Worm (Caenorhabditis elegans) whole organism, L2 larva: ENCODE results near the gene Y39A3A.3.

Source experiments
- aly-2 ChIP-seq: fragments of 150-350 bp; optimal IDR thresholded peaks from 2 replicates; lab custom pipeline; 2014; ENCODE audit warnings: missing biosample characterization, missing genetic modification characterization
- dmd-4 ChIP-seq: sonication (generic microtip); optimal IDR thresholded peaks from 2 replicates; lab custom pipeline; 2017; ENCODE audit warnings: missing biosample characterization, missing genetic modification characterization
- fos-1 ChIP-seq: fragments of 150-350 bp; optimal IDR thresholded peaks from 2 replicates; lab custom pipeline; 2014; ENCODE audit warnings: missing biosample characterization, missing genetic modification characterization
- gmeb-1 ChIP-seq: fragments of 150-350 bp; optimal IDR thresholded peaks from 2 replicates; lab custom pipeline; 2014; ENCODE audit warnings: missing biosample characterization, missing genetic modification characterization
- lsy-2 ChIP-seq, 2 experiments: fragments of 150-350 bp in 1 of 2; sonication (generic microtip) in 1 of 2; optimal IDR thresholded peaks; 2 replicates each; lab custom pipeline; 2014 to 2017; ENCODE audit warnings: missing biosample characterization in 2 of 2, missing genetic modification characterization in 2 of 2
- nhr-10 ChIP-seq: sonication (generic microtip); optimal IDR thresholded peaks from 2 replicates; lab custom pipeline; 2017; ENCODE audit warnings: missing biosample characterization, missing genetic modification characterization
- nhr-77 ChIP-seq: fragments of 150-350 bp; optimal IDR thresholded peaks from 2 replicates; lab custom pipeline; 2014; ENCODE audit warnings: missing biosample characterization, missing genetic modification characterization
- sma-3 ChIP-seq: sonication (generic microtip); optimal IDR thresholded peaks from 2 replicates; lab custom pipeline; 2016; ENCODE audit warnings: missing genetic modification reagents, missing genetic modification characterization, missing compliant biosample characterization
- ztf-11 ChIP-seq: sonication (generic microtip); optimal IDR thresholded peaks from 2 replicates; lab custom pipeline; 2017; ENCODE audit warnings: missing biosample characterization, missing genetic modification characterization
- ztf-4 ChIP-seq: fragments of 150-350 bp; optimal IDR thresholded peaks from 2 replicates; lab custom pipeline; 2014; ENCODE audit warnings: missing biosample characterization, missing genetic modification characterization

- no peak for TF ChIP-seq gmeb-1 (tag; lab: Kevin White, UChicago)
- TF ChIP-seq ztf-11 (tag; lab: Kevin White, UChicago) = no peak
- no peak for TF ChIP-seq nhr-77 (tag; lab: Kevin White, UChicago)
- no peak for TF ChIP-seq nhr-10
- no peak for TF ChIP-seq aly-2 (tag; lab: Kevin White, UChicago)
- TF ChIP-seq dmd-4 (tag; lab: Kevin White, UChicago) = no peak
- no peak for TF ChIP-seq fos-1
- no peak for TF ChIP-seq ztf-4 (tag; lab: Kevin White, UChicago)
- TF ChIP-seq lsy-2 (tag; optimal IDR thresholded peaks at IDR 0.05; lab: Kevin White, UChicago) = no peak
- no peak for TF ChIP-seq sma-3 (GFP tag; lab: Kevin White, UChicago)
Measured at ce11 chrIII:2105935-2106334, 37.8 kb upstream of the Y39A3A.3 start.
